Worm (Caenorhabditis elegans): ENCODE results near the gene fbxb-46.

DNA sequence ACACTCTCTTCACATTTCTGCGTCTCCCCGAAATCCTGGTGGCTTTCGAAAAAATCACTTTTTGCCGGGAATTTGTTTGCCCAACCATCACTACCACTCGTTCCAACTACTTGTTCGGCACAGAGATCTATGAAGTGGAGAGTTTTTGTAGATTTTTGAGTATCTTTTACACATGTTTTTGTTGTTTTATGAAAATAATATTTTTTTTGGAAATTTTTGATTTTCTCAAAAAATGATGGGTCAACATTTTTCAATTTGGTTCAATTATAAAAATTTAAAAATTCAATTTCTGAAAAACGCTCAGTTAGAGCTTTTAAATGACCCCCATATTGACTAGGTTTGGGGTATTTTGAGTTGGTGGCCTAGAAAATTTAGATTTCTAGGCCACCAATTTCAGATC is 45.4 kb downstream of the fbxb-46 start, which contains the start of gene Y51H7BR.7:
- TF ChIP-seq him-1 (tag; optimal IDR thresholded peaks at IDR 0.05) (no peak), W03F9.2 (tag; optimal IDR thresholded peaks at IDR 0.05) (no peak), dao-5 (tag; optimal IDR thresholded peaks at IDR 0.05) (no peak)
